Fruit fly (Drosophila melanogaster): Measurements from ENCODE around the gene Sws1.
A peak's percentile ranks its signal among the peaks of the same experiment; 100 is the strongest.

Gene Sws1

DNA sequence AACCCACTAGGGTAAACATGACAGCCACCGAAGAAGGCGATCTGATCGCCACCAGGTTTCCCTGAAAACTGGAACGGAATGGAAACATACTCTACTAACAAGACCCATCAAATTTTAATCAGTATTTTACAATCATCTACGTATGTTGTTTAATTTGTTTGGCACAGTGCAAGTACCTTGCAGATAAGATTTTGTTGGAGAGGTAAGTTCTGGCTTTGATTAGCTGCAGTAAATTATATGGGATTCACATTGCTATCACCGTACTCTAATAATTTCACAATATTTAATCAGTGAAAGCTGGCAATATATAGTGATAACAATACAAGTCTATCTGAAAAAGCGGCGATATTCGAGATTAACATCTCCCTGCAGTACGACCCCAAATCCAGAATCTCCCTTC lies 10.1 kb downstream of the Sws1 start, which contains the start of gene Cyp309a1:
TSS of gene Cyp309a1 (minus strand) at position 73 of the 400 bp plus-strand sequence.
- TF ChIP-seq CG14655 (GFP tag; optimal IDR thresholded peaks at IDR 0.05) (no peak), CG10348 (GFP tag; IDR thresholded peaks at IDR 0.05) (no peak), Pif1B (GFP tag; optimal IDR thresholded peaks at IDR 0.05) (no peak), D1 (tag; optimal IDR thresholded peaks at IDR 0.05) (no peak), Ets98B (GFP tag; IDR thresholded peaks at IDR 0.05) (no peak), Snoo (tag; optimal IDR thresholded peaks at IDR 0.05) (no peak), fd96Ca (GFP tag; IDR thresholded peaks at IDR 0.05) (no peak), CG4496 (GFP tag; IDR thresholded peaks at IDR 0.05) (no peak), CG12605 (GFP tag; IDR thresholded peaks at IDR 0.05) (no peak), gl (tag; optimal IDR thresholded peaks at IDR 0.05) (no peak), rn (GFP tag; IDR thresholded peaks at IDR 0.05) (no peak), CG8301 (tag; optimal IDR thresholded peaks at IDR 0.05) (no peak), CG34367 (tag; optimal IDR thresholded peaks at IDR 0.05) (no peak), CG8159 (tag; optimal IDR thresholded peaks at IDR 0.05) (no peak), CG13204 (GFP tag; optimal IDR thresholded peaks at IDR 0.05) (no peak), CG9948 (tag; optimal IDR thresholded peaks at IDR 0.05) (no peak), CG17806 (tag; optimal IDR thresholded peaks at IDR 0.05) (no peak), EcR (GFP tag; optimal IDR thresholded peaks at IDR 0.05) (no peak)

DNA sequence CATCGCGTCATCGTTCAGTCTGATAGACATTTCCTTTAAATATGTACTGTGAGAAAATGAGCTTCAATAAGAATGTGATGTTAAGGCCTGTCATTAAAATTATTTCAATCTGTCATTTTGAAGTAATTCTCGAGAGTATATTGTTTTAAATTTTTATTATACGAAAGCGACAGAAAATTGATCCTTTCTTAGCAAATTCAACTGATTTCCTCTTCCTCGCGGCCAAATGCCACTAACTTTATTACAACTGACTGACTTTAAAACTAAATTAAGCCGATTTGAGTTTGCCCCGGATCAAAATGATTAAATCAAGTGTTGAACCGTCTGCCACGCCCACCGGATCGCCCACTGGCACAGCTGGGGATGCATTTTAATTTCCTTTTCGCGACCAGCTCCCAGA lies 22.1 kb downstream of the Sws1 start, which contains the start of gene CG3515:
TSS of gene CG3515 (minus strand) at position 101 of the 400 bp plus-strand sequence.
- no peak for TF ChIP-seq Pif1A (GFP tag; optimal IDR thresholded peaks at IDR 0.05)
- no peak for TF ChIP-seq CG8301 (tag; optimal IDR thresholded peaks at IDR 0.05)
- TF ChIP-seq D1 (tag; optimal IDR thresholded peaks at IDR 0.05): no peak
- TF ChIP-seq Snoo (tag; optimal IDR thresholded peaks at IDR 0.05): no peak
- no peak for TF ChIP-seq CG34367 (tag; optimal IDR thresholded peaks at IDR 0.05)
- no peak for TF ChIP-seq CG12605 (GFP tag; IDR thresholded peaks at IDR 0.05)
- TF ChIP-seq CG10348 (GFP tag; IDR thresholded peaks at IDR 0.05): no peak

dm6 chr2L:2542491-2542890 lies 32.4 kb downstream of the Sws1 start:
- TF ChIP-seq CG14655 (GFP tag; optimal IDR thresholded peaks at IDR 0.05) (peak; percentile 15), CG8301 (tag; optimal IDR thresholded peaks at IDR 0.05) (peak; percentile 4), CG8159 (tag; optimal IDR thresholded peaks at IDR 0.05) (no peak)

dm6 chr2L:2528097-2528496 lies 46.8 kb downstream of the Sws1 start:
- TF ChIP-seq CG14655 (GFP tag; optimal IDR thresholded peaks at IDR 0.05) (peak; percentile 24), D1 (tag; optimal IDR thresholded peaks at IDR 0.05) (no peak), CG8159 (tag; optimal IDR thresholded peaks at IDR 0.05) (peak; percentile 16)

Measured in whole organism, pupa.